Fruit fly (Drosophila melanogaster) whole organism, embryonic: ENCODE results near the gene Snx21.
A peak's percentile ranks its signal among the peaks of the same experiment; 100 is the strongest.

Experiments
- BEAF-32 ChIP-seq: fragments of 200-800 bp; sonication (Bioruptor generic); optimal IDR thresholded peaks from 3 replicates; lab custom pipeline; 2017; ENCODE audit warnings: missing biosample characterization, missing genetic modification characterization, mild to moderate bottlenecking, moderate library complexity, missing genetic modification reagents
- CG10431 ChIP-seq: fragments of 200-800 bp; sonication (Bioruptor generic); optimal IDR thresholded peaks from 3 replicates; lab custom pipeline; 2018; ENCODE audit warnings: missing biosample characterization, mild to moderate bottlenecking, missing genetic modification characterization
- CG10565 ChIP-seq: fragments of 200-800 bp; sonication (Bioruptor generic); optimal IDR thresholded peaks from 3 replicates; lab custom pipeline; 2016; ENCODE audit warnings: missing biosample characterization, mild to moderate bottlenecking, missing genetic modification characterization
- CG10654 ChIP-seq: fragments of 200-800 bp; sonication (Bioruptor generic); optimal IDR thresholded peaks from 2 replicates; lab custom pipeline; 2016; ENCODE audit warnings: missing biosample characterization, missing genetic modification characterization
- CG11093 ChIP-seq: fragments of 200-800 bp; sonication (Bioruptor generic); IDR thresholded peaks from 3 replicates; pipeline ENCODE4 v1.3.6; 2022; ENCODE audit warnings: missing biosample characterization, missing genetic modification characterization
- CG12071 ChIP-seq: fragments of 200-800 bp; sonication (Bioruptor generic); optimal IDR thresholded peaks from 3 replicates; lab custom pipeline; 2018; ENCODE audit warnings: missing biosample characterization, mild to moderate bottlenecking, missing genetic modification characterization
- CG13123 ChIP-seq: fragments of 200-800 bp; sonication (Bioruptor generic); optimal IDR thresholded peaks from 2 replicates; lab custom pipeline; 2016; ENCODE audit warnings: missing biosample characterization, missing genetic modification characterization
- CG14441 ChIP-seq: fragments of 200-800 bp; sonication (Bioruptor generic); IDR thresholded peaks from 2 replicates; pipeline ENCODE4 v1.3.6; 2022; ENCODE audit warnings: missing biosample characterization, missing genetic modification characterization
- CG15011 ChIP-seq: fragments of 200-800 bp; sonication (Bioruptor generic); optimal IDR thresholded peaks from 3 replicates; lab custom pipeline; 2018; ENCODE audit warnings: missing biosample characterization, mild to moderate bottlenecking, missing genetic modification characterization
- CG15479 ChIP-seq: fragments of 200-800 bp; sonication (Bioruptor generic); optimal IDR thresholded peaks from 3 replicates; lab custom pipeline; 2019; ENCODE audit warnings: missing biosample characterization, mild to moderate bottlenecking, missing genetic modification characterization, moderate library complexity
- CG1832 ChIP-seq: fragments of 200-800 bp; sonication (Bioruptor generic); optimal IDR thresholded peaks from 2 replicates; lab custom pipeline; 2017; ENCODE audit warnings: missing biosample characterization, mild to moderate bottlenecking, missing genetic modification characterization, inconsistent platforms
- CG2889 ChIP-seq: fragments of 200-800 bp; sonication (Bioruptor generic); IDR thresholded peaks from 3 replicates; pipeline ENCODE4 v1.3.6; 2022; ENCODE audit warnings: missing biosample characterization, missing genetic modification characterization
- CG4707 ChIP-seq: fragments of 200-800 bp; sonication (Bioruptor generic); optimal IDR thresholded peaks from 2 replicates; lab custom pipeline; 2018; ENCODE audit warnings: missing biosample characterization, mild to moderate bottlenecking, missing genetic modification characterization, moderate library complexity
- CG6791 ChIP-seq: fragments of 200-800 bp; sonication (Bioruptor generic); IDR thresholded peaks from 3 replicates; pipeline ENCODE4 v1.3.6; 2022; ENCODE audit warnings: missing biosample characterization, missing genetic modification characterization; ENCODE audit not compliant: partially characterized antibody
- CG7786 ChIP-seq: fragments of 200-800 bp; sonication (Bioruptor generic); optimal IDR thresholded peaks from 2 replicates; lab custom pipeline; 2016; ENCODE audit warnings: missing biosample characterization, missing genetic modification characterization
- CG7963 ChIP-seq: fragments of 200-800 bp; sonication (Bioruptor generic); IDR thresholded peaks from 3 replicates; pipeline ENCODE4 v1.3.6; 2022; ENCODE audit warnings: missing biosample characterization, missing genetic modification characterization; ENCODE audit not compliant: partially characterized antibody
- Camta ChIP-seq: fragments of 200-800 bp; sonication (Bioruptor generic); optimal IDR thresholded peaks from 2 replicates; lab custom pipeline; 2016; ENCODE audit warnings: missing biosample characterization, missing genetic modification characterization
- Dp ChIP-seq: fragments of 200-800 bp; sonication (Bioruptor generic); optimal IDR thresholded peaks from 2 replicates; lab custom pipeline; 2018; ENCODE audit warnings: missing biosample characterization, mild to moderate bottlenecking, missing genetic modification characterization, moderate library complexity
- Fer1 ChIP-seq: fragments of 200-800 bp; sonication (Bioruptor generic); optimal IDR thresholded peaks from 2 replicates; lab custom pipeline; 2017; ENCODE audit warnings: missing biosample characterization, mild to moderate bottlenecking, missing genetic modification characterization
- Fer2 ChIP-seq: fragments of 200-800 bp; sonication (Bioruptor generic); optimal IDR thresholded peaks from 2 replicates; lab custom pipeline; 2018; ENCODE audit warnings: missing biosample characterization, mild to moderate bottlenecking, missing genetic modification characterization, moderate library complexity
- GATAe ChIP-seq: fragments of 200-800 bp; sonication (Bioruptor generic); conservative IDR thresholded peaks from 2 replicates; pipeline ENCODE4 v1.3.6; 2022; ENCODE audit warnings: missing biosample characterization, missing genetic modification characterization
- HHEX ChIP-seq: fragments of 200-800 bp; sonication (Bioruptor generic); optimal IDR thresholded peaks from 3 replicates; lab custom pipeline; 2017; ENCODE audit warnings: missing biosample characterization, mild to moderate bottlenecking, missing genetic modification characterization, missing genetic modification reagents
- Hey ChIP-seq: fragments of 200-800 bp; sonication (Bioruptor generic); optimal IDR thresholded peaks from 3 replicates; lab custom pipeline; 2018; ENCODE audit warnings: missing biosample characterization, mild to moderate bottlenecking, missing genetic modification characterization
- Hr78 ChIP-seq, 2 experiments: fragments of 200-800 bp in 1 of 2; fragments of >200 bp in 1 of 2; sonication (Bioruptor generic) in 1 of 2; optimal IDR thresholded peaks; 2 replicates each; lab custom pipeline; 2017 to 2019; ENCODE audit warnings: missing biosample characterization in 2 of 2, missing genetic modification characterization in 2 of 2, mild to moderate bottlenecking in 1 of 2, moderate library complexity in 1 of 2
- Mrtf ChIP-seq: fragments of 200-800 bp; sonication (Bioruptor generic); IDR thresholded peaks from 3 replicates; pipeline ENCODE4 v1.3.6; 2022; ENCODE audit warnings: missing biosample characterization, missing genetic modification characterization
- Sry-δ ChIP-seq: fragments of 200-800 bp; sonication (Bioruptor generic); optimal IDR thresholded peaks from 2 replicates; lab custom pipeline; 2016; ENCODE audit warnings: missing biosample characterization, missing genetic modification characterization
- Stat92E ChIP-seq, 3 experiments: fragments of >200 bp in 2 of 3; fragments of 200-800 bp in 1 of 3; sonication (Bioruptor generic) in 1 of 3; optimal IDR thresholded peaks; 2 replicates each; lab custom pipeline; 2017 to 2019; ENCODE audit warnings: missing biosample characterization in 3 of 3, missing genetic modification characterization in 3 of 3, mild to moderate bottlenecking in 1 of 3, moderate library complexity in 1 of 3
- Taf1 ChIP-seq: fragments of 200-800 bp; sonication (Bioruptor generic); IDR thresholded peaks from 2 replicates; pipeline ENCODE4 v1.3.6; 2022; ENCODE audit warnings: missing biosample characterization, missing genetic modification characterization
- bab2 ChIP-seq: fragments of 200-800 bp; sonication (Bioruptor generic); optimal IDR thresholded peaks from 2 replicates; lab custom pipeline; 2016; ENCODE audit warnings: missing biosample characterization, missing genetic modification characterization
- h ChIP-seq: fragments of >200 bp; optimal IDR thresholded peaks from 2 replicates; lab custom pipeline; 2017
- kah ChIP-seq: fragments of 200-800 bp; sonication (Bioruptor generic); optimal IDR thresholded peaks from 2 replicates; lab custom pipeline; 2018; ENCODE audit warnings: missing biosample characterization, mild to moderate bottlenecking, missing genetic modification characterization
- kni ChIP-seq: fragments of 200-800 bp; sonication (Bioruptor generic); optimal IDR thresholded peaks from 3 replicates; lab custom pipeline; 2017; ENCODE audit warnings: mild to moderate bottlenecking, missing biosample characterization, missing genetic modification reagents, missing genetic modification characterization
- lbe ChIP-seq: fragments of 200-800 bp; sonication (Bioruptor generic); optimal IDR thresholded peaks from 2 replicates; lab custom pipeline; 2016; ENCODE audit warnings: missing biosample characterization, mild to moderate bottlenecking, missing genetic modification characterization
- nmo ChIP-seq: fragments of 200-800 bp; sonication (Bioruptor generic); optimal IDR thresholded peaks from 2 replicates; lab custom pipeline; 2018; ENCODE audit warnings: missing biosample characterization, mild to moderate bottlenecking, missing genetic modification characterization, moderate library complexity
- pros ChIP-seq: fragments of 200-800 bp; sonication (Bioruptor generic); optimal IDR thresholded peaks from 3 replicates; lab custom pipeline; 2019; ENCODE audit warnings: missing biosample characterization, mild to moderate bottlenecking, missing genetic modification characterization, moderate library complexity
- rib ChIP-seq: fragments of 200-800 bp; sonication (Bioruptor generic); IDR thresholded peaks from 2 replicates; pipeline ENCODE4 v1.3.6; 2022; ENCODE audit warnings: missing biosample characterization, missing genetic modification characterization
- twi ChIP-seq: fragments of 200-800 bp; optimal IDR thresholded peaks from 2 replicates; lab custom pipeline; 2019; ENCODE audit warnings: missing biosample characterization, mild to moderate bottlenecking, missing genetic modification characterization, moderate library complexity
- vnd ChIP-seq: fragments of 200-800 bp; sonication (Bioruptor generic); IDR thresholded peaks from 3 replicates; pipeline ENCODE4 v1.3.6; 2022; ENCODE audit warnings: missing biosample characterization, missing genetic modification characterization; ENCODE audit not compliant: partially characterized antibody
- wdn ChIP-seq: fragments of 200-800 bp; sonication (Bioruptor generic); IDR thresholded peaks from 2 replicates; pipeline ENCODE4 v1.3.6; 2022; ENCODE audit warnings: missing biosample characterization, missing genetic modification characterization
- zen ChIP-seq: fragments of 200-800 bp; sonication (Bioruptor generic); optimal IDR thresholded peaks from 3 replicates; lab custom pipeline; 2018; ENCODE audit warnings: missing biosample characterization, mild to moderate bottlenecking, missing genetic modification characterization, moderate library complexity

Gene Snx21

dm6 chr2L:2755323-2755695 lies 10.2 kb downstream of the Snx21 start (continued):
- TF ChIP-seq h (lab: Kevin White, UChicago) (no peak), BEAF-32 (GFP tag; lab: Kevin White, UChicago) (no peak), bab2 (no peak), CG4707 (GFP tag; lab: Kevin White, UChicago) (no peak), CG10431 (GFP tag; lab: Kevin White, UChicago) (no peak), CG10654 (GFP tag; lab: Kevin White, UChicago) (no peak), CG12071 (GFP tag; lab: Kevin White, UChicago) (no peak), kni (GFP tag; lab: Kevin White, UChicago) (peak; percentile 73), vnd (GFP tag; lab: Robert Waterston, UW) (no peak), Dp (GFP tag; lab: Kevin White, UChicago) (peak; percentile 75), CG1832 (GFP tag; lab: Kevin White, UChicago) (peak; percentile 51), CG7963 (GFP tag; lab: Robert Waterston, UW) (no peak), pros (peak; percentile 86), CG15011 (no peak), wdn (GFP tag; lab: Robert Waterston, UW) (no peak), Mrtf (no peak), CG14441 (GFP tag; lab: Robert Waterston, UW) (no peak), Hr78 (GFP tag; optimal IDR thresholded peaks at IDR 0.05; lab: Kevin White, UChicago) (no peak), Hey (no peak), zen (tag; lab: Kevin White, UChicago) (no peak), Camta (GFP tag; lab: Kevin White, UChicago) (no peak), CG11093 (GFP tag; lab: Robert Waterston, UW) (no peak), CG2889 (no peak), lbe (peak; percentile 84), Taf1 (GFP tag; lab: Robert Waterston, UW) (no peak), CG13123 (no peak), HHEX (GFP tag; lab: Kevin White, UChicago) (no peak), kah (GFP tag; lab: Kevin White, UChicago) (peak; percentile 2), CG6791 (GFP tag; lab: Robert Waterston, UW) (no peak), GATAe (GFP tag; lab: Robert Waterston, UW) (no peak), twi (tag; lab: Kevin White, UChicago) (peak; percentile 57), CG10565 (no peak), CG15479 (GFP tag; lab: Kevin White, UChicago) (peak; percentile 22), rib (GFP tag; lab: Robert Waterston, UW) (no peak), nmo (GFP tag; lab: Kevin White, UChicago) (no peak), Stat92E (GFP tag; optimal IDR thresholded peaks at IDR 0.05; lab: Kevin White, UChicago) (peak in 1 of 3 experiments; percentile 29), CG7786 (GFP tag; lab: Kevin White, UChicago) (no peak), Sry-δ (no peak), Fer1 (GFP tag; lab: Kevin White, UChicago) (peak; percentile 13), Fer2 (no peak)
